Worm (Caenorhabditis elegans) whole organism, young adult: ENCODE results near the gene Y22D7AL.10.

Experiments used
- B0261.1 ChIP-seq: sonication (generic microtip); optimal IDR thresholded peaks from 2 replicates; lab custom pipeline; 2016; ENCODE audit warnings: mild to moderate bottlenecking, missing genetic modification characterization, moderate library complexity, missing compliant biosample characterization
- F22D6.2 ChIP-seq: sonication (generic microtip); optimal IDR thresholded peaks from 2 replicates; lab custom pipeline; 2016; ENCODE audit warnings: mild to moderate bottlenecking, missing genetic modification characterization, missing compliant biosample characterization
- F33H1.4 ChIP-seq: fragments of 200-800 bp; sonication (Bioruptor generic); IDR thresholded peaks from 2 replicates; pipeline ENCODE4 v1.3.6; 2022; ENCODE audit warnings: missing genetic modification reagents, missing genetic modification characterization, missing compliant biosample characterization
- F37B4.10 ChIP-seq: fragments of 200-800 bp; sonication (Bioruptor generic); IDR thresholded peaks from 2 replicates; pipeline ENCODE4 v1.3.6; 2022; ENCODE audit warnings: missing genetic modification characterization, missing compliant biosample characterization
- F49E8.2 ChIP-seq: sonication (generic microtip); optimal IDR thresholded peaks from 3 replicates; lab custom pipeline; 2017; ENCODE audit warnings: missing genetic modification characterization, mild to moderate bottlenecking, missing compliant biosample characterization, antibody characterized with exemption, moderate library complexity; ENCODE audit not compliant: insufficient read depth
- F55B11.4 ChIP-seq: sonication (generic microtip); optimal IDR thresholded peaks from 2 replicates; lab custom pipeline; 2016; ENCODE audit warnings: missing compliant biosample characterization, missing genetic modification characterization, borderline replicate concordance; ENCODE audit not compliant: insufficient read depth
- K11D2.4 ChIP-seq: fragments of 200-800 bp; sonication (Bioruptor generic); IDR thresholded peaks from 2 replicates; pipeline ENCODE4 v1.3.6; 2022; ENCODE audit warnings: missing genetic modification reagents, missing genetic modification characterization, missing compliant biosample characterization
- T07F8.4 ChIP-seq: sonication (generic microtip); optimal IDR thresholded peaks from 2 replicates; lab custom pipeline; 2016; ENCODE audit warnings: mild to moderate bottlenecking, missing genetic modification characterization, moderate library complexity, missing compliant biosample characterization
- T26A5.8 ChIP-seq: sonication (generic microtip); optimal IDR thresholded peaks from 2 replicates; lab custom pipeline; 2016; ENCODE audit warnings: missing genetic modification characterization, missing compliant biosample characterization
- Y53F4B.3 ChIP-seq: fragments of 200-800 bp; sonication (Bioruptor generic); IDR thresholded peaks from 2 replicates; pipeline ENCODE4 v1.3.6; 2022; ENCODE audit warnings: missing genetic modification reagents, missing genetic modification characterization, missing compliant biosample characterization
- Y56A3A.18 ChIP-seq: fragments of 200-800 bp; sonication (Bioruptor generic); IDR thresholded peaks from 2 replicates; pipeline ENCODE4 v1.3.6; 2022; ENCODE audit warnings: missing genetic modification reagents, missing genetic modification characterization, missing compliant biosample characterization
- Y95B8A.8 ChIP-seq: fragments of 200-800 bp; sonication (Bioruptor generic); IDR thresholded peaks from 2 replicates; pipeline ENCODE4 v1.3.6; 2022; ENCODE audit warnings: missing genetic modification reagents, missing genetic modification characterization, missing compliant biosample characterization
- aptf-2 ChIP-seq: fragments of 200-800 bp; sonication (Bioruptor generic); conservative IDR thresholded peaks from 2 replicates; pipeline ENCODE4 v1.3.6; 2022; ENCODE audit warnings: missing genetic modification reagents, missing genetic modification characterization, missing compliant biosample characterization
- aptf-3 ChIP-seq: fragments of 200-800 bp; sonication (Bioruptor generic); IDR thresholded peaks from 2 replicates; pipeline ENCODE4 v1.3.6; 2022; ENCODE audit warnings: missing genetic modification characterization, missing compliant biosample characterization
- attf-5 ChIP-seq: fragments of 200-800 bp; sonication (Bioruptor generic); optimal IDR thresholded peaks from 2 replicates; lab custom pipeline; 2018; ENCODE audit warnings: mild to moderate bottlenecking, missing genetic modification characterization, missing compliant biosample characterization
- cebp-2 ChIP-seq: fragments of 200-800 bp; sonication (Bioruptor generic); IDR thresholded peaks from 2 replicates; pipeline ENCODE4 v1.3.6; 2022; ENCODE audit warnings: missing genetic modification characterization, missing compliant biosample characterization
- ceh-100 ChIP-seq: fragments of 200-800 bp; sonication (Bioruptor generic); IDR thresholded peaks from 2 replicates; pipeline ENCODE4 v1.3.6; 2022; ENCODE audit warnings: missing genetic modification reagents, missing genetic modification characterization, missing compliant biosample characterization
- chd-7 ChIP-seq: sonication (generic microtip); optimal IDR thresholded peaks from 2 replicates; lab custom pipeline; 2016; ENCODE audit warnings: mild to moderate bottlenecking, missing genetic modification characterization, moderate library complexity, missing compliant biosample characterization
- dox-1 ChIP-seq: fragments of 200-800 bp; sonication (Bioruptor generic); IDR thresholded peaks from 2 replicates; pipeline ENCODE4 v1.3.6; 2022; ENCODE audit warnings: missing genetic modification reagents, missing genetic modification characterization, missing compliant biosample characterization
- dpff-1 ChIP-seq: sonication (generic microtip); optimal IDR thresholded peaks from 2 replicates; lab custom pipeline; 2017; ENCODE audit warnings: mild to moderate bottlenecking, missing genetic modification characterization, missing compliant biosample characterization
- dpl-1 ChIP-seq: fragments of 150-350 bp; optimal IDR thresholded peaks from 2 replicates; lab custom pipeline; 2014; ENCODE audit warnings: missing biosample characterization, missing genetic modification reagents, missing genetic modification characterization
- egl-18 ChIP-seq: fragments of 200-800 bp; sonication (Bioruptor generic); IDR thresholded peaks from 2 replicates; pipeline ENCODE4 v1.3.6; 2022; ENCODE audit warnings: missing genetic modification reagents, missing genetic modification characterization, missing compliant biosample characterization
- fkh-3 ChIP-seq: sonication (generic microtip); optimal IDR thresholded peaks from 2 replicates; lab custom pipeline; 2016; ENCODE audit warnings: mild to moderate bottlenecking, missing genetic modification characterization, missing compliant biosample characterization
- hlh-12 ChIP-seq: sonication (generic microtip); optimal IDR thresholded peaks from 2 replicates; lab custom pipeline; 2016; ENCODE audit warnings: missing genetic modification characterization, missing compliant biosample characterization
- hlh-26 ChIP-seq: fragments of 200-800 bp; sonication (Bioruptor generic); conservative IDR thresholded peaks from 2 replicates; pipeline ENCODE4 v1.3.6; 2022; ENCODE audit warnings: missing genetic modification reagents, missing genetic modification characterization, missing compliant biosample characterization
- hmg-1.2 ChIP-seq: fragments of 200-800 bp; sonication (Bioruptor generic); IDR thresholded peaks from 2 replicates; pipeline ENCODE4 v1.3.6; 2022; ENCODE audit warnings: missing genetic modification reagents, missing genetic modification characterization, missing compliant biosample characterization
- hsf-1 ChIP-seq: fragments of 200-800 bp; sonication (Bioruptor generic); IDR thresholded peaks from 2 replicates; pipeline ENCODE4 v1.3.6; 2022; ENCODE audit warnings: missing genetic modification reagents, missing genetic modification characterization, missing compliant biosample characterization
- madf-6 ChIP-seq: fragments of 200-800 bp; sonication (Bioruptor generic); IDR thresholded peaks from 2 replicates; pipeline ENCODE4 v1.3.6; 2022; ENCODE audit warnings: missing genetic modification reagents, missing genetic modification characterization, missing compliant biosample characterization
- pha-4 ChIP-seq: fragments of 150-350 bp; sonication (generic microtip); optimal IDR thresholded peaks from 2 replicates; lab custom pipeline; 2014; ENCODE audit warnings: missing biosample characterization, missing genetic modification reagents, missing genetic modification characterization
- rcor-1 ChIP-seq: fragments of 200-800 bp; sonication (Bioruptor generic); IDR thresholded peaks from 2 replicates; pipeline ENCODE4 v1.3.6; 2022; ENCODE audit warnings: missing genetic modification reagents, missing genetic modification characterization, missing compliant biosample characterization
- sea-2 ChIP-seq: fragments of 200-800 bp; sonication (Bioruptor generic); IDR thresholded peaks from 2 replicates; pipeline ENCODE4 v1.3.6; 2022; ENCODE audit warnings: missing genetic modification characterization, missing compliant biosample characterization
- snpc-4 ChIP-seq, 5 experiments: fragments of 150-350 bp in 1 of 5; sonication (generic microtip) in 4 of 5; optimal IDR thresholded peaks; 2 replicates each; lab custom pipeline; 2014 to 2018; ENCODE audit warnings: missing genetic modification characterization in 5 of 5, missing biosample characterization in 3 of 5, antibody characterized with exemption in 2 of 5, mild to moderate bottlenecking in 2 of 5, missing compliant biosample characterization in 2 of 5, missing genotype in 2 of 5, moderate library complexity in 2 of 5, missing genetic modification reagents in 1 of 5
- tbp1 ChIP-seq: fragments of 200-800 bp; sonication (Bioruptor generic); optimal IDR thresholded peaks from 2 replicates; lab custom pipeline; 2018; ENCODE audit warnings: mild to moderate bottlenecking, missing genetic modification characterization, missing compliant biosample characterization
- tbx-9 ChIP-seq: sonication (generic microtip); optimal IDR thresholded peaks from 2 replicates; lab custom pipeline; 2016; ENCODE audit warnings: borderline replicate concordance, missing genetic modification characterization, inconsistent platforms, missing compliant biosample characterization
- unc-130 ChIP-seq: sonication (generic microtip); optimal IDR thresholded peaks from 2 replicates; lab custom pipeline; 2016; ENCODE audit warnings: missing genetic modification reagents, missing genetic modification characterization, missing compliant biosample characterization
- zfh-2 ChIP-seq: fragments of 200-800 bp; sonication (Bioruptor generic); conservative IDR thresholded peaks from 2 replicates; pipeline ENCODE4 v1.3.6; 2022; ENCODE audit warnings: missing genetic modification reagents, missing genetic modification characterization, missing compliant biosample characterization
- ztf-18 ChIP-seq: sonication (generic microtip); optimal IDR thresholded peaks from 2 replicates; lab custom pipeline; 2016; ENCODE audit warnings: missing genotype, mild to moderate bottlenecking, missing genetic modification characterization, missing compliant biosample characterization

The Y22D7AL.10 gene

ce11 chrIII:1591681-1592080, 27.0 kb downstream of the Y22D7AL.10 start:
- TF ChIP-seq hmg-1.2 (GFP tag; lab: Robert Waterston, UW) (peak; percentile 91), Y56A3A.18 (GFP tag; lab: Robert Waterston, UW) (no peak)

DNA sequence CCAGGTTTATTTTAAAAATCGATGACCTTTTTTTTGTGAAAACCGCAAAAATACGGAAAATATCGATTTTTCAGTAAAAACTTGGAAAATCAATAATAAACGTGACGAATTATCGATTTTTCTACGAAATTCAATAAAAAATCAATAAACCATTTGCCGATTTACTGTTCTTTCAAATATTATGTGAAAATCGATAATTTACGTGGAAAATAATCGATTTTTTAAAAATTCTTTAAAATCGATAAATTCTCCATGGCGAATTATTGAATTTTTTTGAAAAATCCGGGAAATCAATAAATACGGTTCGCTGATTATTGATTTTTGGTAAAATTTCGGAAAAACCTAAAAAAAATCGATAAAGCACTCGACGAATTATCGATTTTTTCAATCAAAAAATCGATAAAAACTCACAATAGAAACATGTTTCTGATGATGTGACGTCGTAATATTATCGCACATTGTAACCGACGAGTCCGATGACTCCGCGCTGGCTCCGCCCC, 34.5 kb downstream of the Y22D7AL.10 start:
- no peak for TF ChIP-seq Y53F4B.3 (GFP tag; lab: Robert Waterston, UW)
- no peak for TF ChIP-seq unc-130
- no peak for TF ChIP-seq F55B11.4
- no peak for TF ChIP-seq F37B4.10
- TF ChIP-seq dox-1 (GFP tag; lab: Robert Waterston, UW): no peak
- no peak for TF ChIP-seq hlh-26 (GFP tag; lab: Robert Waterston, UW)
- no peak for TF ChIP-seq chd-7 (tag; lab: Kevin White, UChicago)
- no peak for TF ChIP-seq tbx-9 (tag; lab: Kevin White, UChicago)
- TF ChIP-seq tbp1 (GFP tag; lab: Kevin White, UChicago): no peak

- TF ChIP-seq F22D6.2 (tag; lab: Kevin White, UChicago) (no peak), hsf-1 (no peak), F33H1.4 (GFP tag; lab: Robert Waterston, UW) (no peak), rcor-1 (GFP tag; lab: Robert Waterston, UW) (no peak), egl-18 (GFP tag; lab: Robert Waterston, UW) (no peak), aptf-3 (GFP tag; lab: Robert Waterston, UW) (no peak), tbx-9 (tag; lab: Kevin White, UChicago) (no peak), B0261.1 (tag; lab: Kevin White, UChicago) (no peak), Y95B8A.8 (GFP tag; lab: Robert Waterston, UW) (no peak), zfh-2 (GFP tag; lab: Robert Waterston, UW) (no peak), ztf-18 (no peak)
- TF ChIP-seq, all 124 proteins: peak for 0
Observed at ce11 chrIII:1583529-1583928, 35.2 kb downstream of the Y22D7AL.10 start.

DNA sequence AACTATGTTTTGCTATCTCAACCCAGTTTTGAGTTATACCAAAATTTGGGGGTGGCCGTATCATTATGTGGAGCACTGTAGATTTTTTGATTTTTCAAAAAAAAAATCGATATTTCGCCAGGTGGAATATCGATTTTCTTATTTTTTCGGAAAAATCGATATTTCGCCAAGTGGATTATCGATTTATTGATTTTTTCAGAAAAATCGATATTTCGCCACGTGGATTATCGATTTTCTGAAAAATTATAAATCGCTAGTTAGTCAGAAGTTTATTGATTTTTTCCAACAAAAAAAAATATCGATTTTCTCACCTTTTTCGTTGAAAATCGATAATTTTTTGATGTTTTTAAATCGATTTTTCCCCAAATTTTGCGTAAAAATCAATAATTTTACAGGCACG, 38.6 kb downstream of the Y22D7AL.10 start:
- TF ChIP-seq aptf-2 (GFP tag; lab: Robert Waterston, UW) (no peak), hlh-12 (no peak), madf-6 (GFP tag; lab: Robert Waterston, UW) (no peak), pha-4 (tag; lab: Kevin White, UChicago) (no peak), cebp-2 (no peak), rcor-1 (GFP tag; lab: Robert Waterston, UW) (no peak), fkh-3 (tag; lab: Kevin White, UChicago) (no peak), sea-2 (no peak), snpc-4 (GFP tag; optimal IDR thresholded peaks at IDR 0.05; lab: Kevin White, UChicago) (no peak), snpc-4 (tag; optimal IDR thresholded peaks at IDR 0.05; lab: Kevin White, UChicago) (no peak), ceh-100 (GFP tag; lab: Robert Waterston, UW) (no peak), F49E8.2 (tag; lab: Kevin White, UChicago) (no peak), dpff-1 (no peak), tbp1 (GFP tag; lab: Kevin White, UChicago) (no peak), T07F8.4 (tag; lab: Kevin White, UChicago) (no peak), T26A5.8 (tag; lab: Kevin White, UChicago) (no peak), F33H1.4 (GFP tag; lab: Robert Waterston, UW) (no peak), attf-5 (GFP tag; lab: Kevin White, UChicago) (no peak), K11D2.4 (GFP tag; lab: Robert Waterston, UW) (no peak), dpl-1 (no peak), Y56A3A.18 (GFP tag; lab: Robert Waterston, UW) (no peak)
